Worm (Caenorhabditis elegans): ENCODE results near the gene pek-1.
A peak's percentile ranks its signal among the peaks of the same experiment; 100 is the strongest.

Gene pek-1

DNA sequence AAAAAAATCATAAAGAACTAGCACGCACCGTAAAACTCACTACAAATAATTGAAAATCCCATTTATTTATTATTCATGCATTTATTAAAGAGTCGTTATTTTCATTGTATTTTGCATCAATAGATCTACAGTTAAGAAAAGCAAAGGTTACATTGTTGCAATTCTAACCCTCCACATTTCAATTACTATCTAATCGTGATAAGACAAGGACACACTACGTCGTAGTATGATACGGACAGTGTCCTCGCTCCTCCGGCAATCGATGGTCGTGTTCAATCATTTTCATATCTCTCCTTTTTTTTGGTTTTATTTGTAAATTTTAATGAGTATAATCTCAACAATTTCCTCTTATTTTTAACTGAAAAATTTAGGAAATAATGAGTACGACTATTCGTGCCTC lies 21.8 kb downstream of the pek-1 start, which contains the start of gene prx-12 (continued):
- TF ChIP-seq ceh-62 (tag; optimal IDR thresholded peaks at IDR 0.05) (no peak), nhr-25 (tag; optimal IDR thresholded peaks at IDR 0.05; ENCODE audit: borderline replicate concordance, insufficient read depth) (no peak), F44E2.7 (GFP tag; IDR thresholded peaks at IDR 0.05) (no peak), F37D6.2 (tag; optimal IDR thresholded peaks at IDR 0.05) (no peak), fos-1 (tag; optimal IDR thresholded peaks at IDR 0.05) (no peak), F49E8.2 (tag; optimal IDR thresholded peaks at IDR 0.05; ENCODE audit: borderline replicate concordance) (no peak), fkh-10 (GFP tag; optimal IDR thresholded peaks at IDR 0.05) (no peak), snpc-4 (tag; optimal IDR thresholded peaks at IDR 0.05) (no peak), zag-1 (tag; optimal IDR thresholded peaks at IDR 0.05) (no peak), php-3 (GFP tag; IDR thresholded peaks at IDR 0.05) (no peak), nhr-10 (tag; optimal IDR thresholded peaks at IDR 0.05) (no peak), duxl-1 (tag; optimal IDR thresholded peaks at IDR 0.05; ENCODE audit: poor library complexity) (no peak), dve-1 (tag; optimal IDR thresholded peaks at IDR 0.05; ENCODE audit: insufficient read depth) (peak; percentile 4), dpl-1 (GFP tag; optimal IDR thresholded peaks at IDR 0.05) (no peak), skn-1 (tag; optimal IDR thresholded peaks at IDR 0.05) (no peak), lin-15B (tag; optimal IDR thresholded peaks at IDR 0.05) (no peak), dmd-9 (GFP tag; IDR thresholded peaks at IDR 0.05) (no peak), nhr-111 (GFP tag; optimal IDR thresholded peaks at IDR 0.05) (no peak), jun-1 (tag; optimal IDR thresholded peaks at IDR 0.05) (no peak), hif-1 (tag; optimal IDR thresholded peaks at IDR 0.05) (no peak), ceh-32 (tag; optimal IDR thresholded peaks at IDR 0.05; ENCODE audit: poor library complexity) (no peak)

DNA sequence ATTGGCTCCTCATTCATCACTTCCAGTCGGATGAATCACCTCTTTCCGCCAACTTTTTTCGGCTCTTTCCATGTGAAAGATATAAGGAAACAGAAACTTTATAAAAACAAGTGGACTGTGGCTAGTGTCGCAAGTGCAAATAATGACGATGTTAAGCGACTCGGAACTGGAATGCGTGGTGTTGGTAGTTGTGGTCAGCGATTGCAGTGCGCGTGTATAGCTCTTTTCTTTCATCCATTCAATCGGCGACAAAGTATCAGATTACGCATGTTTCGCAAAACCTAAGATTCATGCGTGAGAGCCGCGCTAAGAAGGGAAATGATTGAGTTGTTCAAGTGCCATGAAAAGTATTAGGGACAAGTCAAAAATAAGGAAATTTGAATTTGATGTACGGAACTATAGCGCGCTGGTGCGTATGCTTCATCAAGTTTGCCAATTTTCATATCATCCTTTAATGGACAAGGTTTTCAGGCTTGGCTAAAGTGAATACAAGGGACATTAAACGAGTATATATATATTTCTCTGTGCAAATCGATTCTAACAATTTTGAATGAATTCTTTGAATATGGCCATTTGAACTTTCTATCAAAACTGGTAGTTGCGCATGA lies 26.9 kb downstream of the pek-1 start:
- TF ChIP-seq lin-15B (tag; optimal IDR thresholded peaks at IDR 0.05) (no peak), T26A8.4 (GFP tag; IDR thresholded peaks at IDR 0.05) (0 out of 2 replicates have a peak, but pooled peaks have one; percentile 18), aha-1 (tag) (peak; percentile 58), egl-43 (GFP tag; IDR thresholded peaks at IDR 0.05) (no peak), F44E2.7 (GFP tag; IDR thresholded peaks at IDR 0.05) (no peak), nhr-77 (tag; optimal IDR thresholded peaks at IDR 0.05) (no peak), zip-2 (tag; optimal IDR thresholded peaks at IDR 0.05) (no peak), unc-62 (GFP tag; optimal IDR thresholded peaks at IDR 0.05 in 1 of 2) (peak in 1 of 2 experiments; percentile 92), unc-62 (tag; optimal IDR thresholded peaks at IDR 0.05) (no peak), unc-130 (GFP tag; optimal IDR thresholded peaks at IDR 0.05) (no peak)

DNA sequence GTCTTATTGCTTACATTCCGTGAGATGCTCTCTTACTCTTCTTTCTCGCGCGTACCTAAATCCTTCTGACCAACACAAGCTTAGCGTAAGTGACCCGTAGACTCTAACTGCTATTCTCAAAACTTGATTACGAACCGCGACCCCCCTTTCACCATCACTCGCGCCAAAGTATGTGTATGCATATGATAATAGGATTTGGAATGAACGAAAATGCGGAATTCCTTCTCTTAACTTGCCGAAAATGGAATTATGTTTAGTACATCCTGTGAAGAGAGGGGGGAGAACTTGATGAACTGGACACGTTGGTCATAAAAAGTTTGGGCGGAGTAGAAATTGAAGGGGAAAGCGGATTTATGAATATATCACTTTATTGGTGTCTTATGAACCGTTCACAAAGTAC lies 27.8 kb downstream of the pek-1 start:
- TF ChIP-seq tag-97 (GFP tag; IDR thresholded peaks at IDR 0.05): no peak
- peak; percentile 62; the same call in 1 of the 2 replicates for TF ChIP-seq ctbp-1 (GFP tag; IDR thresholded peaks at IDR 0.05)
- peak; percentile 90 for TF ChIP-seq ces-1 (GFP tag; optimal IDR thresholded peaks at IDR 0.05)
- no peak for TF ChIP-seq F10B5.3 (tag; optimal IDR thresholded peaks at IDR 0.05)
- no peak for TF ChIP-seq skn-1 (tag; optimal IDR thresholded peaks at IDR 0.05)
- no peak for TF ChIP-seq spr-3 (GFP tag; optimal IDR thresholded peaks at IDR 0.05)
- TF ChIP-seq attf-4 (tag; optimal IDR thresholded peaks at IDR 0.05): no peak
- TF ChIP-seq lin-29 (GFP tag; IDR thresholded peaks at IDR 0.05): no peak
- TF ChIP-seq dve-1 (tag; optimal IDR thresholded peaks at IDR 0.05; ENCODE audit: insufficient read depth): no peak
- no peak for TF ChIP-seq spr-1 (tag; optimal IDR thresholded peaks at IDR 0.05)
- TF ChIP-seq unc-62 (GFP tag; optimal IDR thresholded peaks at IDR 0.05 in 1 of 2): peak in 1 of 2 experiments; percentile 5
- TF ChIP-seq unc-62 (tag; optimal IDR thresholded peaks at IDR 0.05): no peak
- peak; percentile 95 for TF ChIP-seq fkh-10 (GFP tag; optimal IDR thresholded peaks at IDR 0.05)
- TF ChIP-seq mes-2 (tag; optimal IDR thresholded peaks at IDR 0.05; ENCODE audit: poor library complexity, severe bottlenecking): no peak
